Worm (Caenorhabditis elegans) whole organism, young adult: ENCODE measurements around the gene smg-9.

Source experiments
- D2030.7 ChIP-seq: fragments of 200-800 bp; sonication (Bioruptor generic); IDR thresholded peaks from 2 replicates; pipeline ENCODE4 v1.3.6; 2022; ENCODE audit warnings: missing genetic modification reagents, missing genetic modification characterization, missing compliant biosample characterization
- attf-3 ChIP-seq: fragments of 200-800 bp; sonication (Bioruptor generic); conservative IDR thresholded peaks from 2 replicates; pipeline ENCODE4 v1.3.6; 2022; ENCODE audit warnings: missing genetic modification reagents, missing genetic modification characterization, missing compliant biosample characterization
- egl-18 ChIP-seq: fragments of 200-800 bp; sonication (Bioruptor generic); IDR thresholded peaks from 2 replicates; pipeline ENCODE4 v1.3.6; 2022; ENCODE audit warnings: missing genetic modification reagents, missing genetic modification characterization, missing compliant biosample characterization
- him-1 ChIP-seq: sonication (generic microtip); optimal IDR thresholded peaks from 2 replicates; lab custom pipeline; 2016; ENCODE audit warnings: missing genotype, missing genetic modification reagents, missing genetic modification characterization, missing compliant biosample characterization
- hlh-12 ChIP-seq: sonication (generic microtip); optimal IDR thresholded peaks from 2 replicates; lab custom pipeline; 2016; ENCODE audit warnings: missing genetic modification characterization, missing compliant biosample characterization
- hmg-1.2 ChIP-seq: fragments of 200-800 bp; sonication (Bioruptor generic); IDR thresholded peaks from 2 replicates; pipeline ENCODE4 v1.3.6; 2022; ENCODE audit warnings: missing genetic modification reagents, missing genetic modification characterization, missing compliant biosample characterization
- hrde-1 ChIP-seq: sonication (generic microtip); optimal IDR thresholded peaks from 2 replicates; lab custom pipeline; 2016; ENCODE audit warnings: missing genetic modification characterization, mild to moderate bottlenecking, missing compliant biosample characterization, moderate library complexity, missing genotype, missing genetic modification reagents, borderline replicate concordance
- let-526 ChIP-seq: fragments of 200-800 bp; sonication (Bioruptor generic); IDR thresholded peaks from 2 replicates; pipeline ENCODE4 v1.3.6; 2022; ENCODE audit warnings: missing genetic modification reagents, missing genetic modification characterization, missing compliant biosample characterization
- lin-54 ChIP-seq: fragments of 200-800 bp; sonication (Bioruptor generic); optimal IDR thresholded peaks from 2 replicates; lab custom pipeline; 2018; ENCODE audit warnings: mild to moderate bottlenecking, missing genetic modification characterization, missing compliant biosample characterization

Gene smg-9

ce11 chrII:14698057-14698456 is 54.6 kb downstream of the smg-9 start, which contains the start of gene C09F9.1:
TSS of gene C09F9.1 (plus strand) at chrII:14698357.
- no peak for TF ChIP-seq let-526 (GFP tag; lab: Robert Waterston, UW)
- TF ChIP-seq lin-54 (GFP tag; lab: Kevin White, UChicago): no peak
- no peak for TF ChIP-seq D2030.7 (GFP tag; lab: Robert Waterston, UW)
- TF ChIP-seq hrde-1: no peak
- TF ChIP-seq hmg-1.2 (GFP tag; lab: Robert Waterston, UW): no peak
- no peak for TF ChIP-seq attf-3 (GFP tag; lab: Robert Waterston, UW)
- TF ChIP-seq egl-18: no peak
- no peak for TF ChIP-seq hlh-12 (tag; lab: Kevin White, UChicago)
- TF ChIP-seq him-1: no peak
